Fruit fly (Drosophila melanogaster) whole organism, embryonic: ENCODE measurements around the gene red.

Experiments
- Abd-B ChIP-seq: fragments of 200-800 bp; sonication (Bioruptor generic); optimal IDR thresholded peaks from 2 replicates; lab custom pipeline; 2018; ENCODE audit warnings: missing biosample characterization, mild to moderate bottlenecking, missing genetic modification characterization, moderate library complexity
- Atf-2 ChIP-seq: fragments of 200-800 bp; sonication (Bioruptor generic); optimal IDR thresholded peaks from 2 replicates; lab custom pipeline; 2016; ENCODE audit warnings: missing biosample characterization, missing genetic modification characterization
- CG10209 ChIP-seq: fragments of 200-800 bp; sonication (Bioruptor generic); optimal IDR thresholded peaks from 3 replicates; lab custom pipeline; 2017; ENCODE audit warnings: missing biosample characterization, mild to moderate bottlenecking, missing genetic modification characterization, missing genetic modification reagents
- CG12391 ChIP-seq: fragments of 200-800 bp; sonication (Bioruptor generic); optimal IDR thresholded peaks from 3 replicates; lab custom pipeline; 2018; ENCODE audit warnings: missing biosample characterization, mild to moderate bottlenecking, missing genetic modification characterization, moderate library complexity
- CG12942 ChIP-seq: fragments of 200-800 bp; sonication (Bioruptor generic); optimal IDR thresholded peaks from 3 replicates; lab custom pipeline; 2016; ENCODE audit warnings: missing biosample characterization, missing genetic modification characterization
- CG1603 ChIP-seq: fragments of 200-800 bp; sonication (Bioruptor generic); optimal IDR thresholded peaks from 2 replicates; lab custom pipeline; 2019; ENCODE audit warnings: missing biosample characterization, mild to moderate bottlenecking, missing genetic modification characterization, moderate library complexity
- CG18011 ChIP-seq: fragments of 200-800 bp; sonication (Bioruptor generic); optimal IDR thresholded peaks from 2 replicates; lab custom pipeline; 2017; ENCODE audit warnings: missing biosample characterization, missing genetic modification characterization, mild to moderate bottlenecking, moderate library complexity, missing genotype
- CG18599 ChIP-seq: fragments of 200-800 bp; sonication (Bioruptor generic); optimal IDR thresholded peaks from 3 replicates; lab custom pipeline; 2017; ENCODE audit warnings: missing biosample characterization, missing genetic modification characterization, mild to moderate bottlenecking, moderate library complexity, missing genetic modification reagents
- CG3995 ChIP-seq: fragments of 200-800 bp; sonication (Bioruptor generic); optimal IDR thresholded peaks from 3 replicates; lab custom pipeline; 2016; ENCODE audit warnings: missing biosample characterization, missing genetic modification characterization
- CG6175 ChIP-seq: fragments of 200-800 bp; sonication (Bioruptor generic); IDR thresholded peaks from 3 replicates; pipeline ENCODE4 v1.3.6; 2022; ENCODE audit warnings: missing biosample characterization, missing genetic modification characterization
- CG7786 ChIP-seq: fragments of 200-800 bp; sonication (Bioruptor generic); optimal IDR thresholded peaks from 2 replicates; lab custom pipeline; 2016; ENCODE audit warnings: missing biosample characterization, missing genetic modification characterization
- CG7839 ChIP-seq: fragments of 200-800 bp; sonication (Bioruptor generic); optimal IDR thresholded peaks from 3 replicates; lab custom pipeline; 2018; ENCODE audit warnings: missing biosample characterization, mild to moderate bottlenecking, missing genetic modification characterization, moderate library complexity
- CG9727 ChIP-seq: fragments of 200-800 bp; sonication (Bioruptor generic); optimal IDR thresholded peaks from 3 replicates; lab custom pipeline; 2017; ENCODE audit warnings: missing biosample characterization, mild to moderate bottlenecking, missing genetic modification characterization
- CG9817 ChIP-seq: fragments of 200-800 bp; sonication (Bioruptor generic); optimal IDR thresholded peaks from 2 replicates; lab custom pipeline; 2018; ENCODE audit warnings: missing biosample characterization, mild to moderate bottlenecking, missing genetic modification characterization, moderate library complexity
- CHES-1-like ChIP-seq: fragments of 200-800 bp; sonication (Bioruptor generic); optimal IDR thresholded peaks from 2 replicates; lab custom pipeline; 2016; ENCODE audit warnings: missing biosample characterization, missing genetic modification characterization
- CoRest ChIP-seq: fragments of 200-800 bp; sonication (Bioruptor generic); optimal IDR thresholded peaks from 3 replicates; lab custom pipeline; 2018; ENCODE audit warnings: missing biosample characterization, mild to moderate bottlenecking, missing genetic modification characterization, moderate library complexity
- GATAe ChIP-seq: fragments of 200-800 bp; sonication (Bioruptor generic); conservative IDR thresholded peaks from 2 replicates; pipeline ENCODE4 v1.3.6; 2022; ENCODE audit warnings: missing biosample characterization, missing genetic modification characterization
- HLH4C ChIP-seq: fragments of 200-800 bp; sonication (Bioruptor generic); IDR thresholded peaks from 3 replicates; pipeline ENCODE4 v1.3.6; 2022; ENCODE audit warnings: missing biosample characterization, missing genetic modification characterization; ENCODE audit not compliant: partially characterized antibody
- Hmr ChIP-seq: fragments of 200-800 bp; sonication (Bioruptor generic); optimal IDR thresholded peaks from 3 replicates; lab custom pipeline; 2017; ENCODE audit warnings: mild to moderate bottlenecking, missing biosample characterization, missing genetic modification reagents, missing genetic modification characterization
- Hmx ChIP-seq: fragments of 200-800 bp; sonication (Bioruptor generic); optimal IDR thresholded peaks from 2 replicates; lab custom pipeline; 2016; ENCODE audit warnings: missing biosample characterization, missing genetic modification characterization
- Hr3 ChIP-seq: fragments of 200-800 bp; sonication (Bioruptor generic); optimal IDR thresholded peaks from 3 replicates; lab custom pipeline; 2016; ENCODE audit warnings: missing biosample characterization, missing genetic modification characterization
- Hr51 ChIP-seq, 2 experiments: fragments of 200-800 bp; sonication (Bioruptor generic); optimal IDR thresholded peaks; 2 replicates in 1 of 2; 3 replicates in 1 of 2; lab custom pipeline; 2016 to 2018; ENCODE audit warnings: missing biosample characterization in 2 of 2, missing genetic modification characterization in 2 of 2, mild to moderate bottlenecking in 1 of 2, moderate library complexity in 1 of 2
- Hsf ChIP-seq: fragments of 200-800 bp; sonication (Bioruptor generic); optimal IDR thresholded peaks from 3 replicates; lab custom pipeline; 2016; ENCODE audit warnings: missing biosample characterization, missing genetic modification characterization
- Med ChIP-seq: fragments of 200-800 bp; sonication (Bioruptor generic); peaks from one replicate; lab custom pipeline; 2016; ENCODE audit warnings: missing biosample characterization, missing genetic modification characterization, mild to moderate bottlenecking, inconsistent platforms, moderate library complexity
- Oli ChIP-seq: fragments of 200-800 bp; sonication (Bioruptor generic); optimal IDR thresholded peaks from 2 replicates; lab custom pipeline; 2018; ENCODE audit warnings: missing biosample characterization, mild to moderate bottlenecking, missing genetic modification characterization, moderate library complexity
- PHDP ChIP-seq: fragments of 200-800 bp; sonication (Bioruptor generic); optimal IDR thresholded peaks from 3 replicates; lab custom pipeline; 2018; ENCODE audit warnings: missing biosample characterization, mild to moderate bottlenecking, missing genetic modification characterization, moderate library complexity
- Pdp1 ChIP-seq, 2 experiments: fragments of 200-800 bp; sonication (Bioruptor generic); optimal IDR thresholded peaks; 3 replicates each; lab custom pipeline; 2016; ENCODE audit warnings: missing biosample characterization in 2 of 2, missing genetic modification characterization in 2 of 2, mild to moderate bottlenecking in 1 of 2, moderate library complexity in 1 of 2
- Sry-β ChIP-seq: fragments of 200-800 bp; sonication (Bioruptor generic); optimal IDR thresholded peaks from 2 replicates; lab custom pipeline; 2018; ENCODE audit warnings: missing biosample characterization, mild to moderate bottlenecking, missing genetic modification characterization, moderate library complexity
- Ssrp ChIP-seq: fragments of 200-800 bp; sonication (Bioruptor generic); optimal IDR thresholded peaks from 2 replicates; lab custom pipeline; 2018; ENCODE audit warnings: missing biosample characterization, mild to moderate bottlenecking, missing genetic modification characterization, moderate library complexity
- Trl ChIP-seq, 3 experiments: fragments of >200 bp in 2 of 3; fragments of 200-800 bp in 1 of 3; sonication (Bioruptor generic) in 1 of 3; optimal IDR thresholded peaks; 2 replicates in 1 of 3; 3 replicates in 2 of 3; lab custom pipeline; 2016 to 2017; ENCODE audit warnings: missing biosample characterization in 1 of 3, missing genetic modification characterization in 1 of 3
- Xbp1 ChIP-seq: fragments of 200-800 bp; sonication (Bioruptor generic); optimal IDR thresholded peaks from 3 replicates; lab custom pipeline; 2016; ENCODE audit warnings: missing biosample characterization, mild to moderate bottlenecking, missing genetic modification characterization
- cad ChIP-seq: fragments of >200 bp; optimal IDR thresholded peaks from 2 replicates; lab custom pipeline; 2017; ENCODE audit warnings: missing biosample characterization, missing genetic modification characterization
- croc ChIP-seq: fragments of 200-800 bp; sonication (Bioruptor generic); conservative IDR thresholded peaks from 3 replicates; pipeline ENCODE4 v1.3.6; 2022; ENCODE audit warnings: missing biosample characterization, missing genetic modification characterization
- dpn ChIP-seq, 2 experiments: fragments of 200-800 bp; sonication (Bioruptor generic); optimal IDR thresholded peaks; 3 replicates each; lab custom pipeline; 2016; ENCODE audit warnings: missing biosample characterization in 2 of 2, missing genetic modification characterization in 2 of 2
- en ChIP-seq: fragments of 200-800 bp; sonication (Bioruptor generic); optimal IDR thresholded peaks from 2 replicates; lab custom pipeline; 2016; ENCODE audit warnings: missing biosample characterization, missing genetic modification characterization
- fd3F ChIP-seq: fragments of 200-800 bp; sonication (Bioruptor generic); optimal IDR thresholded peaks from 2 replicates; lab custom pipeline; 2018; ENCODE audit warnings: missing biosample characterization, mild to moderate bottlenecking, missing genetic modification characterization, moderate library complexity
- gcm ChIP-seq: fragments of 200-800 bp; sonication (Bioruptor generic); optimal IDR thresholded peaks from 2 replicates; lab custom pipeline; 2019; ENCODE audit warnings: missing biosample characterization, mild to moderate bottlenecking, missing genetic modification characterization, moderate library complexity
- grau ChIP-seq: fragments of 200-800 bp; optimal IDR thresholded peaks from 3 replicates; lab custom pipeline; 2019; ENCODE audit warnings: missing biosample characterization, mild to moderate bottlenecking, missing genetic modification characterization, moderate library complexity
- gro ChIP-seq: fragments of 200-800 bp; sonication (Bioruptor generic); optimal IDR thresholded peaks from 2 replicates; lab custom pipeline; 2016; ENCODE audit warnings: missing biosample characterization, missing genetic modification characterization
- lbe ChIP-seq: fragments of 200-800 bp; sonication (Bioruptor generic); optimal IDR thresholded peaks from 2 replicates; lab custom pipeline; 2016; ENCODE audit warnings: missing biosample characterization, mild to moderate bottlenecking, missing genetic modification characterization
- lilli ChIP-seq: fragments of 200-800 bp; sonication (Bioruptor generic); optimal IDR thresholded peaks from 3 replicates; lab custom pipeline; 2016; ENCODE audit warnings: missing biosample characterization, missing genetic modification characterization
- maf-S ChIP-seq: fragments of 200-800 bp; sonication (Bioruptor generic); optimal IDR thresholded peaks from 2 replicates; lab custom pipeline; 2016; ENCODE audit warnings: missing biosample characterization, missing genetic modification characterization
- org-1 ChIP-seq: fragments of 200-800 bp; sonication (Bioruptor generic); optimal IDR thresholded peaks from 2 replicates; lab custom pipeline; 2017; ENCODE audit warnings: missing biosample characterization, missing genetic modification characterization
- pb ChIP-seq: fragments of 200-800 bp; sonication (Bioruptor generic); optimal IDR thresholded peaks from 3 replicates; lab custom pipeline; 2016; ENCODE audit warnings: missing biosample characterization, missing genetic modification characterization
- peb ChIP-seq: fragments of 200-800 bp; sonication (Bioruptor generic); IDR thresholded peaks from 2 replicates; pipeline ENCODE4 v1.3.6; 2022; ENCODE audit warnings: missing biosample characterization, missing genetic modification characterization
- pfk ChIP-seq: fragments of 200-800 bp; sonication (Bioruptor generic); optimal IDR thresholded peaks from 2 replicates; lab custom pipeline; 2018; ENCODE audit warnings: missing biosample characterization, mild to moderate bottlenecking, missing genetic modification characterization, moderate library complexity
- sens ChIP-seq: fragments of 200-800 bp; sonication (Bioruptor generic); peaks from one replicate; lab custom pipeline; 2016; ENCODE audit warnings: missing biosample characterization, missing genetic modification characterization
- vvl ChIP-seq: fragments of 200-800 bp; sonication (Bioruptor generic); IDR thresholded peaks from 2 replicates; pipeline ENCODE4 v1.3.6; 2022; ENCODE audit warnings: missing biosample characterization, missing genetic modification characterization
- zfh2 ChIP-seq: fragments of 200-800 bp; sonication (Bioruptor generic); optimal IDR thresholded peaks from 2 replicates; lab custom pipeline; 2016; ENCODE audit warnings: missing biosample characterization, missing genetic modification characterization

Gene red

dm6 chr3R:14283042-14283626, 5.7 kb upstream of the red start (continued):
- TF ChIP-seq cad = peak; percentile 30
- peak; percentile 46 for TF ChIP-seq PHDP (tag; lab: Kevin White, UChicago)
- peak; percentile 28 for TF ChIP-seq CG12942 (GFP tag; lab: Kevin White, UChicago)
- peak in 1 of 2 experiments; percentile 46 for TF ChIP-seq Trl (optimal IDR thresholded peaks at IDR 0.05; lab: Kevin White, UChicago)
- TF ChIP-seq Trl (GFP tag; optimal IDR thresholded peaks at IDR 0.05; lab: Kevin White, UChicago) = no peak
- TF ChIP-seq pb = no peak
- TF ChIP-seq CG1603 (tag; lab: Kevin White, UChicago) = peak; percentile 32
- no peak for TF ChIP-seq CG6175
- peak; percentile 4 for TF ChIP-seq en (GFP tag; lab: Kevin White, UChicago)
- TF ChIP-seq Hsf (GFP tag; lab: Kevin White, UChicago) = peak; percentile 72
- TF ChIP-seq sens (GFP tag; lab: Kevin White, UChicago) = peak; percentile 81
- peak; percentile 61 for TF ChIP-seq Hmr
- TF ChIP-seq CG7786 (GFP tag; lab: Kevin White, UChicago) = peak; percentile 52
- no peak for TF ChIP-seq CG18011 (GFP tag; lab: Kevin White, UChicago)
- TF ChIP-seq Atf-2 (GFP tag; lab: Kevin White, UChicago) = peak; percentile 61
- peak; percentile 76 for TF ChIP-seq gro (GFP tag; lab: Kevin White, UChicago)
- TF ChIP-seq CG7839 = peak; percentile 45
- no peak for TF ChIP-seq Sry-β (GFP tag; lab: Kevin White, UChicago)
- TF ChIP-seq CG18599 (GFP tag; lab: Kevin White, UChicago) = peak; percentile 22
- peak; percentile 54 for TF ChIP-seq lilli (GFP tag; lab: Kevin White, UChicago)
- peak; percentile 68 for TF ChIP-seq lbe (GFP tag; lab: Kevin White, UChicago)
- no peak for TF ChIP-seq gcm (GFP tag; lab: Kevin White, UChicago)
- no peak for TF ChIP-seq GATAe
- peak in 1 of 2 experiments; percentile 30 for TF ChIP-seq Pdp1 (GFP tag; optimal IDR thresholded peaks at IDR 0.05; lab: Kevin White, UChicago)
- TF ChIP-seq peb = no peak
- no peak for TF ChIP-seq HLH4C (GFP tag; lab: Robert Waterston, UW)
- TF ChIP-seq CG12391 = peak; percentile 49
- TF ChIP-seq maf-S = peak; percentile 51
- TF ChIP-seq Hr3 (GFP tag; lab: Kevin White, UChicago) = peak; percentile 18
- TF ChIP-seq Ssrp = peak; percentile 37
- peak; percentile 80 for TF ChIP-seq Med (GFP tag; lab: Kevin White, UChicago)
- peak; percentile 45 for TF ChIP-seq Xbp1 (GFP tag; lab: Kevin White, UChicago)
- peak; percentile 5 to 74 for TF ChIP-seq Hr51 (GFP tag; optimal IDR thresholded peaks at IDR 0.05; lab: Kevin White, UChicago)
- TF ChIP-seq CG9727 (GFP tag; lab: Kevin White, UChicago) = no peak
- TF ChIP-seq CG3995 (GFP tag; lab: Kevin White, UChicago) = peak; percentile 2
- TF ChIP-seq CG10209 = peak; percentile 68
- TF ChIP-seq zfh2 (GFP tag; lab: Kevin White, UChicago) = peak; percentile 65
- TF ChIP-seq dpn (GFP tag; optimal IDR thresholded peaks at IDR 0.05; lab: Kevin White, UChicago) = peak; percentile 25 to 63
- TF ChIP-seq CHES-1-like (GFP tag; lab: Kevin White, UChicago) = no peak
- no peak for TF ChIP-seq vvl (GFP tag; lab: Robert Waterston, UW)
- TF ChIP-seq Hmx (GFP tag; lab: Kevin White, UChicago) = peak; percentile 6
- peak; percentile 32 for TF ChIP-seq fd3F (GFP tag; lab: Kevin White, UChicago)
- TF ChIP-seq org-1 = no peak
- TF ChIP-seq Oli = peak; percentile 72
- TF ChIP-seq pfk = no peak
- TF ChIP-seq Abd-B (GFP tag; lab: Kevin White, UChicago) = peak; percentile 41
- TF ChIP-seq croc (GFP tag; lab: Robert Waterston, UW) = no peak
- peak; percentile 45 for TF ChIP-seq CG9817 (tag; lab: Kevin White, UChicago)
- peak; percentile 61 for TF ChIP-seq grau (tag; lab: Kevin White, UChicago)
- peak; percentile 63 for TF ChIP-seq CoRest (tag; lab: Kevin White, UChicago)
